Worm (Caenorhabditis elegans) whole organism, late embryonic: ENCODE data around the gene R12A1.3.

Source experiments
- Y22D7AL.16 ChIP-seq: sonication (generic microtip); optimal IDR thresholded peaks from 2 replicates; lab custom pipeline; 2016; ENCODE audit warnings: missing genetic modification characterization, missing compliant biosample characterization
- ama-1 ChIP-seq: fragments of 150-350 bp; optimal IDR thresholded peaks from 2 replicates; lab custom pipeline; 2014
- ceh-45 ChIP-seq: fragments of 200-800 bp; sonication (Bioruptor generic); IDR thresholded peaks from 2 replicates; pipeline ENCODE4 v1.3.6; 2022; ENCODE audit warnings: missing genetic modification reagents, missing genetic modification characterization, missing compliant biosample characterization
- dmd-4 ChIP-seq: sonication (generic microtip); optimal IDR thresholded peaks from 2 replicates; lab custom pipeline; 2016; ENCODE audit warnings: borderline replicate concordance, missing genetic modification characterization, missing compliant biosample characterization
- fkh-10 ChIP-seq: fragments of 150-350 bp; optimal IDR thresholded peaks from 2 replicates; lab custom pipeline; 2014; ENCODE audit warnings: missing biosample characterization, missing genetic modification reagents, missing genetic modification characterization
- pag-3 ChIP-seq: sonication (generic microtip); optimal IDR thresholded peaks from 2 replicates; lab custom pipeline; 2016; ENCODE audit warnings: missing compliant biosample characterization, missing genetic modification characterization, borderline replicate concordance
- pha-4 ChIP-seq: fragments of 150-350 bp; optimal IDR thresholded peaks from 2 replicates; lab custom pipeline; 2018; ENCODE audit warnings: missing biosample characterization, missing genetic modification reagents, missing genetic modification characterization
- pqm-1 ChIP-seq: sonication (generic microtip); optimal IDR thresholded peaks from 2 replicates; lab custom pipeline; 2016; ENCODE audit warnings: missing genetic modification characterization, missing compliant biosample characterization
- pros-1 ChIP-seq: fragments of 150-350 bp; optimal IDR thresholded peaks from 2 replicates; lab custom pipeline; 2014; ENCODE audit warnings: missing biosample characterization, missing genetic modification reagents, missing genetic modification characterization
- unc-86 ChIP-seq: sonication (generic microtip); optimal IDR thresholded peaks from 2 replicates; lab custom pipeline; 2016; ENCODE audit warnings: missing genetic modification characterization, missing compliant biosample characterization
- ztf-16 ChIP-seq: sonication (generic microtip); optimal IDR thresholded peaks from 2 replicates; lab custom pipeline; 2017; ENCODE audit warnings: missing genetic modification characterization, missing compliant biosample characterization

DNA sequence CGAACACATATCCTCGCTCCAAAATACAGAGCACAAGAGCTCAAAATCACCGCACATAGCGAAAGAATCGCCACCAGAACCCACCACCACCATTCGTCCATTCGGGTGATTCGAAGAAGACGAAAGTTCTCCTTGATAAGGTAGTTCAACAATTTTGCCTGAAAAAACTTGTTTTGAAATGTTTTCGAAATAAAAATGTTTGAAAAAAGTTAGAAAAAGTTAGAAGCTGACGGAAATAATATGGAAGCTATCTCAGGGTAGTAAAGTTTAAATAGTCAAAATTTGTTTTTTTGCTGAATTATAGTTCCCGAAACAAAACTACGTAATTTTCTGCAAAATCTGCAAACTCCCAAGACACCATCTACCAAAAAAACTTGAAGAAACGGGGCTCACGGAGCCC lies 14.1 kb downstream of the R12A1.3 start, which contains the start of gene snt-5:
- no peak for TF ChIP-seq unc-86 (tag; lab: Kevin White, UChicago)
- TF ChIP-seq ceh-45 = no peak
- TF ChIP-seq pros-1 = no peak
- TF ChIP-seq fkh-10 = no peak
- no peak for TF ChIP-seq pqm-1 (tag; lab: Kevin White, UChicago)
- no peak for TF ChIP-seq dmd-4 (tag; lab: Kevin White, UChicago)
- TF ChIP-seq Y22D7AL.16 (tag; lab: Kevin White, UChicago) = no peak
- TF ChIP-seq ama-1 = no peak
- no peak for TF ChIP-seq ztf-16 (tag; lab: Kevin White, UChicago)
- TF ChIP-seq pha-4 = no peak
- no peak for TF ChIP-seq pag-3
